Worm (Caenorhabditis elegans) whole organism, mixed stage, embryonic: ENCODE measurements around the gene spas-1.

ENCODE experiments used
- nhr-237 ChIP-seq: fragments of 150-350 bp; optimal IDR thresholded peaks from 2 replicates; lab custom pipeline; 2014; ENCODE audit warnings: missing biosample characterization, missing genetic modification characterization
- unc-39 ChIP-seq: fragments of 150-350 bp; optimal IDR thresholded peaks from 2 replicates; lab custom pipeline; 2014; ENCODE audit warnings: missing biosample characterization, missing genetic modification characterization

ce11 chrV:9207377-9207776 lies 31.8 kb downstream of the spas-1 start, which contains the start of gene inx-10:
- TF ChIP-seq unc-39 (tag; lab: Kevin White, UChicago) (no peak), nhr-237 (no peak)
